Worm (Caenorhabditis elegans): Measurements from ENCODE around the gene lgc-33.
A peak's percentile ranks its signal among the peaks of the same experiment; 100 is the strongest.

Gene lgc-33

ce11 chrIV:826145-826544 lies 19.2 kb upstream of the lgc-33 start:
- TF ChIP-seq mab-9 (GFP tag; IDR thresholded peaks at IDR 0.05) = no peak
- peak; percentile 88 for TF ChIP-seq blmp-1 (tag; optimal IDR thresholded peaks at IDR 0.05)
- TF ChIP-seq elt-3 (tag; optimal IDR thresholded peaks at IDR 0.05) = peak in 1 of 6 experiments; percentile 44

ce11 chrIV:828427-828826 lies 16.9 kb upstream of the lgc-33 start:
- TF ChIP-seq irx-1 (tag; optimal IDR thresholded peaks at IDR 0.05) = peak; percentile 43
- TF ChIP-seq snpc-4 (tag; optimal IDR thresholded peaks at IDR 0.05) = peak; percentile 81
- TF ChIP-seq vab-15 (tag; optimal IDR thresholded peaks at IDR 0.05) = no peak
- no peak; the same call in 1 of the 2 replicates for TF ChIP-seq ceh-88 (GFP tag; IDR thresholded peaks at IDR 0.05)
- TF ChIP-seq ets-5 (GFP tag; IDR thresholded peaks at IDR 0.05) = no peak
- no peak for TF ChIP-seq nhr-76 (tag; optimal IDR thresholded peaks at IDR 0.05)
- TF ChIP-seq tlp-1 (tag; optimal IDR thresholded peaks at IDR 0.05) = no peak
- no peak for TF ChIP-seq nhr-11 (tag; optimal IDR thresholded peaks at IDR 0.05)
- TF ChIP-seq lsy-2 (tag; optimal IDR thresholded peaks at IDR 0.05) = peak; percentile 81 to 88
- TF ChIP-seq alr-1 (tag; optimal IDR thresholded peaks at IDR 0.05; ENCODE audit: borderline replicate concordance) = no peak
- peak; percentile 79 to 81 for TF ChIP-seq efl-1 (optimal IDR thresholded peaks at IDR 0.05)
- peak; percentile 74 to 95 for TF ChIP-seq efl-1 (GFP tag; optimal IDR thresholded peaks at IDR 0.05 in 1 of 2)
- peak; percentile 73 for TF ChIP-seq tbx-2 (tag; optimal IDR thresholded peaks at IDR 0.05)
- TF ChIP-seq pax-3 (tag; optimal IDR thresholded peaks at IDR 0.05) = no peak
- TF ChIP-seq aly-2 (tag; optimal IDR thresholded peaks at IDR 0.05) = peak; percentile 40
- TF ChIP-seq egl-13 (tag; optimal IDR thresholded peaks at IDR 0.05) = peak; percentile 23
- no peak for TF ChIP-seq sup-37 (GFP tag; optimal IDR thresholded peaks at IDR 0.05)
- peak in 1 of 2 experiments; percentile 3 for TF ChIP-seq mdl-1 (tag; optimal IDR thresholded peaks at IDR 0.05)
- peak; percentile 60 for TF ChIP-seq isw-1 (GFP tag; IDR thresholded peaks at IDR 0.05)
- no peak for TF ChIP-seq ceh-63 (GFP tag; optimal IDR thresholded peaks at IDR 0.05)
- TF ChIP-seq ztf-4 (tag; optimal IDR thresholded peaks at IDR 0.05) = peak; percentile 51
- TF ChIP-seq sptf-1 (tag; optimal IDR thresholded peaks at IDR 0.05) = no peak
- no peak for TF ChIP-seq Y116A8C.19 (tag; optimal IDR thresholded peaks at IDR 0.05; ENCODE audit: borderline replicate concordance)
- TF ChIP-seq skn-1 (tag; optimal IDR thresholded peaks at IDR 0.05) = peak; percentile 48
- peak; percentile 17 for TF ChIP-seq C04F5.9 (tag; optimal IDR thresholded peaks at IDR 0.05)
- no peak; the same call in 1 of the 2 replicates for TF ChIP-seq nhr-19 (GFP tag; conservative IDR thresholded peaks at IDR 0.05)
- TF ChIP-seq xbp-1 (tag; optimal IDR thresholded peaks at IDR 0.05) = peak; percentile 59
- peak; percentile 80 for TF ChIP-seq nhr-47 (tag; optimal IDR thresholded peaks at IDR 0.05)
- TF ChIP-seq efl-3 (GFP tag; optimal IDR thresholded peaks at IDR 0.05) = no peak
- no peak for TF ChIP-seq unc-62 (GFP tag; optimal IDR thresholded peaks at IDR 0.05)
- no peak for TF ChIP-seq C34B4.2 (tag; optimal IDR thresholded peaks at IDR 0.05)
- TF ChIP-seq lin-13 (GFP tag; optimal IDR thresholded peaks at IDR 0.05) = peak; percentile 48
- TF ChIP-seq fkh-10 (GFP tag; optimal IDR thresholded peaks at IDR 0.05) = peak; percentile 50
- peak; percentile 49 for TF ChIP-seq nhr-85 (tag)
- TF ChIP-seq dsc-1 (tag; optimal IDR thresholded peaks at IDR 0.05) = peak; percentile 69
- peak; percentile 84 for TF ChIP-seq fkh-8 (tag; optimal IDR thresholded peaks at IDR 0.05)
- peak; percentile 32 for TF ChIP-seq pag-3 (tag; optimal IDR thresholded peaks at IDR 0.05; ENCODE audit: borderline replicate concordance, insufficient read depth)
- TF ChIP-seq ceh-82 (tag; optimal IDR thresholded peaks at IDR 0.05) = peak; percentile 40 to 91 (median 72)
- TF ChIP-seq swsn-7 (tag; optimal IDR thresholded peaks at IDR 0.05) = peak; percentile 77
- peak; percentile 72 for TF ChIP-seq C16A3.4 (tag; optimal IDR thresholded peaks at IDR 0.05)
- peak; percentile 85 for TF ChIP-seq nhr-71 (tag; optimal IDR thresholded peaks at IDR 0.05)
- peak; percentile 8 for TF ChIP-seq nhr-90 (tag; optimal IDR thresholded peaks at IDR 0.05; ENCODE audit: poor library complexity)
- no peak for TF ChIP-seq pqm-1 (tag; optimal IDR thresholded peaks at IDR 0.05)
- TF ChIP-seq blmp-1 (tag; optimal IDR thresholded peaks at IDR 0.05) = peak; percentile 20
- peak; percentile 90 for TF ChIP-seq aha-1 (tag; optimal IDR thresholded peaks at IDR 0.05)
- peak; percentile 29 for TF ChIP-seq zag-1 (tag; optimal IDR thresholded peaks at IDR 0.05)
- no peak for TF ChIP-seq nhr-12 (tag; optimal IDR thresholded peaks at IDR 0.05)
- TF ChIP-seq nhr-84 (tag; optimal IDR thresholded peaks at IDR 0.05) = no peak
- TF ChIP-seq lir-3 (tag; optimal IDR thresholded peaks at IDR 0.05; ENCODE audit: poor library complexity) = no peak
- TF ChIP-seq nhr-20 (tag; optimal IDR thresholded peaks at IDR 0.05) = peak; percentile 56

Measured in whole organism, L1 larva.